Fruit fly (Drosophila melanogaster) whole organism, embryonic: ENCODE data around the gene CG31548.

Experiments
- CG10431 ChIP-seq: fragments of 200-800 bp; sonication (Bioruptor generic); optimal IDR thresholded peaks from 3 replicates; lab custom pipeline; 2018; ENCODE audit warnings: missing biosample characterization, mild to moderate bottlenecking, missing genetic modification characterization
- CG10979 ChIP-seq: fragments of 200-800 bp; sonication (Bioruptor generic); optimal IDR thresholded peaks from 2 replicates; lab custom pipeline; 2018; ENCODE audit warnings: missing biosample characterization, mild to moderate bottlenecking, missing genetic modification characterization, moderate library complexity
- CG11696 ChIP-seq: fragments of 200-800 bp; sonication (Bioruptor generic); IDR thresholded peaks from 2 replicates; pipeline ENCODE4 v1.3.6; 2022; ENCODE audit warnings: missing biosample characterization, missing genetic modification characterization
- CG12942 ChIP-seq: fragments of 200-800 bp; sonication (Bioruptor generic); optimal IDR thresholded peaks from 3 replicates; lab custom pipeline; 2016; ENCODE audit warnings: missing biosample characterization, missing genetic modification characterization
- CG14014 ChIP-seq: fragments of 200-800 bp; sonication (Bioruptor generic); IDR thresholded peaks from 2 replicates; pipeline ENCODE4 v1.3.6; 2022; ENCODE audit warnings: missing biosample characterization, missing genetic modification characterization
- CG15269 ChIP-seq: fragments of 200-800 bp; sonication (Bioruptor generic); optimal IDR thresholded peaks from 2 replicates; lab custom pipeline; 2018; ENCODE audit warnings: missing biosample characterization, mild to moderate bottlenecking, missing genetic modification characterization, moderate library complexity
- CG15479 ChIP-seq: fragments of 200-800 bp; sonication (Bioruptor generic); optimal IDR thresholded peaks from 3 replicates; lab custom pipeline; 2019; ENCODE audit warnings: missing biosample characterization, mild to moderate bottlenecking, missing genetic modification characterization, moderate library complexity
- CG17912 ChIP-seq: fragments of 200-800 bp; sonication (Bioruptor generic); optimal IDR thresholded peaks from 2 replicates; lab custom pipeline; 2018; ENCODE audit warnings: missing biosample characterization, mild to moderate bottlenecking, missing genetic modification characterization
- CG18599 ChIP-seq: fragments of 200-800 bp; sonication (Bioruptor generic); optimal IDR thresholded peaks from 3 replicates; lab custom pipeline; 2017; ENCODE audit warnings: missing biosample characterization, missing genetic modification characterization, mild to moderate bottlenecking, moderate library complexity, missing genetic modification reagents
- CG30403 ChIP-seq: fragments of 200-800 bp; sonication (Bioruptor generic); optimal IDR thresholded peaks from 3 replicates; lab custom pipeline; 2016; ENCODE audit warnings: missing biosample characterization, missing genetic modification characterization
- CG31224 ChIP-seq: fragments of 200-800 bp; sonication (Bioruptor generic); IDR thresholded peaks from 2 replicates; pipeline ENCODE4 v1.3.6; 2022; ENCODE audit warnings: missing biosample characterization, missing genetic modification characterization
- CG33557 ChIP-seq: fragments of 200-800 bp; sonication (Bioruptor generic); optimal IDR thresholded peaks from 2 replicates; lab custom pipeline; 2019; ENCODE audit warnings: missing biosample characterization, mild to moderate bottlenecking, missing genetic modification characterization, moderate library complexity
- CG3838 ChIP-seq: fragments of 200-800 bp; sonication (Bioruptor generic); optimal IDR thresholded peaks from 3 replicates; lab custom pipeline; 2016; ENCODE audit warnings: missing biosample characterization, missing genetic modification characterization
- CG6689 ChIP-seq: fragments of 200-800 bp; sonication (Bioruptor generic); IDR thresholded peaks from 2 replicates; pipeline ENCODE4 v1.3.6; 2022; ENCODE audit warnings: missing biosample characterization, missing genetic modification characterization
- CG7786 ChIP-seq: fragments of 200-800 bp; sonication (Bioruptor generic); optimal IDR thresholded peaks from 2 replicates; lab custom pipeline; 2016; ENCODE audit warnings: missing biosample characterization, missing genetic modification characterization
- CG7963 ChIP-seq: fragments of 200-800 bp; sonication (Bioruptor generic); IDR thresholded peaks from 3 replicates; pipeline ENCODE4 v1.3.6; 2022; ENCODE audit warnings: missing biosample characterization, missing genetic modification characterization; ENCODE audit not compliant: partially characterized antibody
- CG8290 ChIP-seq, 3 experiments: fragments of 200-800 bp; sonication (Bioruptor generic); optimal IDR thresholded peaks; 2 replicates each; lab custom pipeline; 2016 to 2019; ENCODE audit warnings: missing biosample characterization in 3 of 3, missing genetic modification characterization in 3 of 3, mild to moderate bottlenecking in 2 of 3, moderate library complexity in 1 of 3
- CkIIα-i1 ChIP-seq: fragments of 200-800 bp; sonication (Bioruptor generic); IDR thresholded peaks from 2 replicates; pipeline ENCODE4 v1.3.6; 2022; ENCODE audit warnings: missing biosample characterization, missing genetic modification characterization
- D19B ChIP-seq: fragments of 200-800 bp; sonication (Bioruptor generic); optimal IDR thresholded peaks from 2 replicates; lab custom pipeline; 2017; ENCODE audit warnings: missing biosample characterization, mild to moderate bottlenecking, missing genetic modification characterization
- Dip3 ChIP-seq: fragments of 200-800 bp; sonication (Bioruptor generic); optimal IDR thresholded peaks from 3 replicates; lab custom pipeline; 2016; ENCODE audit warnings: missing biosample characterization, missing genetic modification characterization
- Dref ChIP-seq: fragments of 200-800 bp; sonication (Bioruptor generic); IDR thresholded peaks from 2 replicates; pipeline ENCODE4 v1.3.6; 2022; ENCODE audit warnings: missing biosample characterization, missing genetic modification characterization
- Ets97D ChIP-seq: fragments of 200-800 bp; sonication (Bioruptor generic); optimal IDR thresholded peaks from 3 replicates; lab custom pipeline; 2016; ENCODE audit warnings: missing biosample characterization, missing genetic modification characterization
- Gsc ChIP-seq: fragments of 200-800 bp; sonication (Bioruptor generic); IDR thresholded peaks from 2 replicates; pipeline ENCODE4 v1.3.6; 2022; ENCODE audit warnings: missing biosample characterization, missing genetic modification characterization
- H2.0 ChIP-seq: fragments of 200-800 bp; sonication (Bioruptor generic); IDR thresholded peaks from 2 replicates; pipeline ENCODE4 v1.3.6; 2022; ENCODE audit warnings: missing biosample characterization, missing genetic modification characterization
- HLH4C ChIP-seq: fragments of 200-800 bp; sonication (Bioruptor generic); IDR thresholded peaks from 3 replicates; pipeline ENCODE4 v1.3.6; 2022; ENCODE audit warnings: missing biosample characterization, missing genetic modification characterization; ENCODE audit not compliant: partially characterized antibody
- Hr3 ChIP-seq: fragments of 200-800 bp; sonication (Bioruptor generic); optimal IDR thresholded peaks from 3 replicates; lab custom pipeline; 2016; ENCODE audit warnings: missing biosample characterization, missing genetic modification characterization
- Lhr ChIP-seq: fragments of 200-800 bp; sonication (Bioruptor generic); optimal IDR thresholded peaks from 3 replicates; lab custom pipeline; 2017; ENCODE audit warnings: mild to moderate bottlenecking, missing biosample characterization, missing genetic modification reagents, missing genetic modification characterization
- MBD-R2 ChIP-seq: fragments of 200-800 bp; sonication (Bioruptor generic); IDR thresholded peaks from 2 replicates; pipeline ENCODE4 v1.3.6; 2022; ENCODE audit warnings: missing biosample characterization, missing genetic modification characterization
- MTF-1 ChIP-seq: fragments of 200-800 bp; sonication (Bioruptor generic); optimal IDR thresholded peaks from 2 replicates; lab custom pipeline; 2018; ENCODE audit warnings: missing biosample characterization, mild to moderate bottlenecking, missing genetic modification characterization, borderline replicate concordance
- Mrtf ChIP-seq: fragments of 200-800 bp; sonication (Bioruptor generic); IDR thresholded peaks from 3 replicates; pipeline ENCODE4 v1.3.6; 2022; ENCODE audit warnings: missing biosample characterization, missing genetic modification characterization
- NC2β ChIP-seq: fragments of 200-800 bp; sonication (Bioruptor generic); optimal IDR thresholded peaks from 2 replicates; lab custom pipeline; 2016; ENCODE audit warnings: missing biosample characterization, missing genetic modification characterization
- Nf-YC ChIP-seq: fragments of 200-800 bp; optimal IDR thresholded peaks from 3 replicates; lab custom pipeline; 2019; ENCODE audit warnings: missing biosample characterization, mild to moderate bottlenecking, missing genetic modification characterization, moderate library complexity
- Opbp ChIP-seq: fragments of 200-800 bp; sonication (Bioruptor generic); IDR thresholded peaks from 3 replicates; pipeline ENCODE4 v1.3.6; 2022; ENCODE audit warnings: missing biosample characterization, missing genetic modification characterization; ENCODE audit not compliant: partially characterized antibody
- Rx ChIP-seq: fragments of 200-800 bp; sonication (Bioruptor generic); IDR thresholded peaks from 2 replicates; pipeline ENCODE4 v1.3.6; 2022; ENCODE audit warnings: missing biosample characterization, missing genetic modification characterization
- Sox100B ChIP-seq: fragments of 200-800 bp; sonication (Bioruptor generic); optimal IDR thresholded peaks from 3 replicates; lab custom pipeline; 2018; ENCODE audit warnings: missing biosample characterization, mild to moderate bottlenecking, missing genetic modification characterization
- Trl ChIP-seq, 3 experiments: fragments of >200 bp in 2 of 3; fragments of 200-800 bp in 1 of 3; sonication (Bioruptor generic) in 1 of 3; optimal IDR thresholded peaks; 2 replicates in 1 of 3; 3 replicates in 2 of 3; lab custom pipeline; 2016 to 2017; ENCODE audit warnings: missing biosample characterization in 1 of 3, missing genetic modification characterization in 1 of 3
- abd-A ChIP-seq: fragments of 200-800 bp; sonication (Bioruptor generic); optimal IDR thresholded peaks from 3 replicates; lab custom pipeline; 2019; ENCODE audit warnings: missing biosample characterization, mild to moderate bottlenecking, missing genetic modification characterization, moderate library complexity
- bcd ChIP-seq: fragments of 200-800 bp; sonication (Bioruptor generic); optimal IDR thresholded peaks from 2 replicates; lab custom pipeline; 2017; ENCODE audit warnings: missing biosample characterization, mild to moderate bottlenecking, missing genetic modification characterization
- cg ChIP-seq: fragments of 200-800 bp; sonication (Bioruptor generic); optimal IDR thresholded peaks from 3 replicates; lab custom pipeline; 2019; ENCODE audit warnings: missing biosample characterization, mild to moderate bottlenecking, missing genetic modification characterization, moderate library complexity
- danr ChIP-seq: fragments of 200-800 bp; sonication (Bioruptor generic); IDR thresholded peaks from 2 replicates; pipeline ENCODE4 v1.3.6; 2022; ENCODE audit warnings: missing biosample characterization, missing genetic modification characterization
- disco-r ChIP-seq: fragments of 200-800 bp; sonication (Bioruptor generic); optimal IDR thresholded peaks from 2 replicates; lab custom pipeline; 2016; ENCODE audit warnings: missing biosample characterization, missing genetic modification characterization
- dmrt11E ChIP-seq: fragments of 200-800 bp; sonication (Bioruptor generic); optimal IDR thresholded peaks from 3 replicates; lab custom pipeline; 2018; ENCODE audit warnings: missing biosample characterization, mild to moderate bottlenecking, missing genetic modification characterization, moderate library complexity
- dmrt99B ChIP-seq: fragments of 200-800 bp; sonication (Bioruptor generic); optimal IDR thresholded peaks from 2 replicates; lab custom pipeline; 2018; ENCODE audit warnings: missing biosample characterization, mild to moderate bottlenecking, missing genetic modification characterization, moderate library complexity
- dpn ChIP-seq, 2 experiments: fragments of 200-800 bp; sonication (Bioruptor generic); optimal IDR thresholded peaks; 3 replicates each; lab custom pipeline; 2016; ENCODE audit warnings: missing biosample characterization in 2 of 2, missing genetic modification characterization in 2 of 2
- gsb ChIP-seq: fragments of 200-800 bp; sonication (Bioruptor generic); IDR thresholded peaks from 2 replicates; pipeline ENCODE4 v1.3.6; 2022; ENCODE audit warnings: missing biosample characterization, missing genetic modification characterization
- h ChIP-seq: fragments of >200 bp; optimal IDR thresholded peaks from 2 replicates; lab custom pipeline; 2017
- luna ChIP-seq: fragments of 200-800 bp; sonication (Bioruptor generic); optimal IDR thresholded peaks from 2 replicates; lab custom pipeline; 2016; ENCODE audit warnings: missing biosample characterization, missing genetic modification characterization
- peb ChIP-seq: fragments of 200-800 bp; sonication (Bioruptor generic); IDR thresholded peaks from 2 replicates; pipeline ENCODE4 v1.3.6; 2022; ENCODE audit warnings: missing biosample characterization, missing genetic modification characterization
- sima ChIP-seq: fragments of 200-800 bp; sonication (Bioruptor generic); optimal IDR thresholded peaks from 2 replicates; lab custom pipeline; 2016; ENCODE audit warnings: missing biosample characterization, missing genetic modification characterization
- tio ChIP-seq: fragments of 200-800 bp; sonication (Bioruptor generic); optimal IDR thresholded peaks from 2 replicates; lab custom pipeline; 2017; ENCODE audit warnings: missing biosample characterization, missing genetic modification characterization, inconsistent platforms
- ttk ChIP-seq: fragments of 200-800 bp; sonication (Bioruptor generic); IDR thresholded peaks from 2 replicates; pipeline ENCODE4 v2.1.2; 2022; ENCODE audit warnings: missing biosample characterization, missing genetic modification characterization

The CG31548 gene

DNA sequence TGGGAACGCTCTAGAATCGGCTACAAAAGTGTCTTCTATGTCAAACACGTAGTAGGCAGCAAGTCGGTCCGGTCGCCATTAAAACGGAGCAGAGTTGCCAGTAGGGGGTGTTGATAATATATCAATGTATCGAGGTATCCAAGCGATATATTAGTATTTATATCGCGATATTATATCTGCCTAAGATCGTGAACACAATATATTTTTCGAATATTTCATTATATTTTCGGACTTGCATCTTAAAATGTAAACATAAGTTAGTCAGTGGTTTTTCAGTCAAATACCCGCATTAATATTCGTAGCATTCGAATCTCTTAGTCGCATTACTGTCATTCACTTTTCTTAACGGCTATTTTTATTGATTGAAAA lies 23.2 kb upstream of the CG31548 start, which contains the start of gene CG2182 (continued):
- TF ChIP-seq Nf-YC (tag; lab: Kevin White, UChicago) (no peak), Rx (GFP tag; lab: Robert Waterston, UW) (no peak), NC2β (GFP tag; lab: Kevin White, UChicago) (no peak), Dip3 (GFP tag; lab: Kevin White, UChicago) (no peak), abd-A (tag; lab: Kevin White, UChicago) (no peak), Dref (GFP tag; lab: Robert Waterston, UW) (peak; percentile 56), CG7963 (GFP tag; lab: Robert Waterston, UW) (peak; percentile 65; the same call in 2 of the 3 replicates), Ets97D (GFP tag; lab: Kevin White, UChicago) (no peak), Lhr (GFP tag; lab: Kevin White, UChicago) (no peak), disco-r (GFP tag; lab: Kevin White, UChicago) (no peak), ttk (no peak), CG17912 (GFP tag; lab: Kevin White, UChicago) (no peak), MBD-R2 (GFP tag; lab: Robert Waterston, UW) (0 out of 2 replicates have a peak, but pooled peaks have one; percentile 10), CG15479 (GFP tag; lab: Kevin White, UChicago) (no peak), sima (GFP tag; lab: Kevin White, UChicago) (no peak), CG33557 (GFP tag; lab: Kevin White, UChicago) (peak; percentile 17), H2.0 (GFP tag; lab: Robert Waterston, UW) (no peak), h (lab: Kevin White, UChicago) (no peak), dpn (GFP tag; optimal IDR thresholded peaks at IDR 0.05; lab: Kevin White, UChicago) (peak in 1 of 2 experiments; percentile 1), CG18599 (GFP tag; lab: Kevin White, UChicago) (peak; percentile 18), CG30403 (GFP tag; lab: Kevin White, UChicago) (no peak), MTF-1 (GFP tag; lab: Kevin White, UChicago) (no peak), CG15269 (no peak), cg (no peak), CG11696 (GFP tag; lab: Robert Waterston, UW) (no peak), CG8290 (GFP tag; optimal IDR thresholded peaks at IDR 0.05; lab: Kevin White, UChicago) (no peak), CG8290 (tag; optimal IDR thresholded peaks at IDR 0.05; lab: Kevin White, UChicago) (peak; percentile 48 to 50), HLH4C (no peak; the same call in 1 of the 3 replicates), dmrt99B (tag; lab: Kevin White, UChicago) (no peak), gsb (GFP tag; lab: Robert Waterston, UW) (no peak), CG6689 (GFP tag; lab: Robert Waterston, UW) (0 out of 2 replicates have a peak, but pooled peaks have one; percentile 5), CG7786 (GFP tag; lab: Kevin White, UChicago) (no peak), CG12942 (GFP tag; lab: Kevin White, UChicago) (no peak), CkIIα-i1 (no peak), CG10431 (GFP tag; lab: Kevin White, UChicago) (no peak), Trl (optimal IDR thresholded peaks at IDR 0.05; lab: Kevin White, UChicago) (no peak), Trl (GFP tag; optimal IDR thresholded peaks at IDR 0.05; lab: Kevin White, UChicago) (no peak), Gsc (GFP tag; lab: Robert Waterston, UW) (no peak), CG31224 (GFP tag; lab: Robert Waterston, UW) (no peak), tio (GFP tag; lab: Kevin White, UChicago) (no peak), CG10979 (tag; lab: Kevin White, UChicago) (no peak), Hr3 (no peak), CG14014 (GFP tag; lab: Robert Waterston, UW) (no peak), Mrtf (GFP tag; lab: Robert Waterston, UW) (no peak), dmrt11E (tag; lab: Kevin White, UChicago) (no peak), luna (GFP tag; lab: Kevin White, UChicago) (no peak), D19B (GFP tag; lab: Kevin White, UChicago) (no peak), peb (GFP tag; lab: Robert Waterston, UW) (no peak), Opbp (GFP tag; lab: Robert Waterston, UW) (peak; percentile 92), Sox100B (GFP tag; lab: Kevin White, UChicago) (no peak), danr (GFP tag; lab: Robert Waterston, UW) (no peak), CG3838 (GFP tag; lab: Kevin White, UChicago) (no peak), bcd (GFP tag; lab: Kevin White, UChicago) (no peak)
